Worm (Caenorhabditis elegans) whole organism, young adult: ENCODE measurements around the gene ced-13.

ENCODE experiments used
- F49E8.2 ChIP-seq: sonication (generic microtip); optimal IDR thresholded peaks from 3 replicates; lab custom pipeline; 2017; ENCODE audit warnings: missing genetic modification characterization, mild to moderate bottlenecking, missing compliant biosample characterization, antibody characterized with exemption, moderate library complexity; ENCODE audit not compliant: insufficient read depth
- F52B5.7 ChIP-seq: sonication (generic microtip); optimal IDR thresholded peaks from 2 replicates; lab custom pipeline; 2016; ENCODE audit warnings: mild to moderate bottlenecking, missing genetic modification characterization, missing compliant biosample characterization
- F55B11.4 ChIP-seq: sonication (generic microtip); optimal IDR thresholded peaks from 2 replicates; lab custom pipeline; 2016; ENCODE audit warnings: missing compliant biosample characterization, missing genetic modification characterization, borderline replicate concordance; ENCODE audit not compliant: insufficient read depth
- F57A8.1 ChIP-seq: fragments of 200-800 bp; sonication (Bioruptor generic); optimal IDR thresholded peaks from 2 replicates; lab custom pipeline; 2018; ENCODE audit warnings: mild to moderate bottlenecking, missing genetic modification characterization, moderate library complexity, missing compliant biosample characterization
- F57C9.4 ChIP-seq: sonication (generic microtip); optimal IDR thresholded peaks from 2 replicates; lab custom pipeline; 2017; ENCODE audit warnings: mild to moderate bottlenecking, missing genetic modification characterization, missing compliant biosample characterization
- K12H6.12 ChIP-seq: fragments of 200-800 bp; sonication (Bioruptor generic); optimal IDR thresholded peaks from 2 replicates; lab custom pipeline; 2018; ENCODE audit warnings: mild to moderate bottlenecking, missing genetic modification characterization, missing compliant biosample characterization
- Y53F4B.3 ChIP-seq: fragments of 200-800 bp; sonication (Bioruptor generic); IDR thresholded peaks from 2 replicates; pipeline ENCODE4 v1.3.6; 2022; ENCODE audit warnings: missing genetic modification reagents, missing genetic modification characterization, missing compliant biosample characterization
- Y56A3A.18 ChIP-seq: fragments of 200-800 bp; sonication (Bioruptor generic); IDR thresholded peaks from 2 replicates; pipeline ENCODE4 v1.3.6; 2022; ENCODE audit warnings: missing genetic modification reagents, missing genetic modification characterization, missing compliant biosample characterization
- Y67H2A.10 ChIP-seq: fragments of 200-800 bp; sonication (Bioruptor generic); conservative IDR thresholded peaks from 2 replicates; pipeline ENCODE4 v1.3.6; 2022; ENCODE audit warnings: missing genetic modification reagents, missing genetic modification characterization, missing compliant biosample characterization
- akir-1 ChIP-seq: fragments of 200-800 bp; sonication (Bioruptor generic); optimal IDR thresholded peaks from 2 replicates; lab custom pipeline; 2018; ENCODE audit warnings: mild to moderate bottlenecking, missing genetic modification characterization, moderate library complexity, missing compliant biosample characterization
- ama-1 ChIP-seq, 3 experiments: fragments of 150-350 bp in 1 of 3; sonication (generic microtip) in 2 of 3; optimal IDR thresholded peaks; 2 replicates each; lab custom pipeline; 2014 to 2018; ENCODE audit warnings: missing biosample characterization in 2 of 3, missing genetic modification characterization in 2 of 3, missing genetic modification reagents in 2 of 3
- atf-7 ChIP-seq: sonication (generic microtip); optimal IDR thresholded peaks from 2 replicates; lab custom pipeline; 2017; ENCODE audit warnings: mild to moderate bottlenecking, missing genetic modification characterization, missing compliant biosample characterization
- attf-5 ChIP-seq: fragments of 200-800 bp; sonication (Bioruptor generic); optimal IDR thresholded peaks from 2 replicates; lab custom pipeline; 2018; ENCODE audit warnings: mild to moderate bottlenecking, missing genetic modification characterization, missing compliant biosample characterization
- bed-1 ChIP-seq: fragments of 200-800 bp; sonication (Bioruptor generic); IDR thresholded peaks from 2 replicates; pipeline ENCODE4 v1.3.6; 2022; ENCODE audit warnings: missing genetic modification reagents, missing genetic modification characterization, missing compliant biosample characterization
- bed-2 ChIP-seq: fragments of 200-800 bp; sonication (Bioruptor generic); IDR thresholded peaks from 2 replicates; pipeline ENCODE4 v1.3.6; 2022; ENCODE audit warnings: missing genetic modification reagents, missing genetic modification characterization, missing compliant biosample characterization
- ccch-3 ChIP-seq: fragments of 200-800 bp; sonication (Bioruptor generic); optimal IDR thresholded peaks from 2 replicates; lab custom pipeline; 2018; ENCODE audit warnings: mild to moderate bottlenecking, missing genetic modification characterization, missing compliant biosample characterization
- cebp-1 ChIP-seq, 2 experiments: fragments of 200-800 bp in 1 of 2; sonication (Bioruptor generic) in 1 of 2; sonication (generic microtip) in 1 of 2; IDR thresholded peaks in 1 of 2; optimal IDR thresholded peaks in 1 of 2; 2 replicates each; pipeline versions ENCODE4 v1.3.6 to Lab custom; 2017 to 2022; ENCODE audit warnings: missing compliant biosample characterization in 2 of 2, missing genetic modification characterization in 2 of 2, mild to moderate bottlenecking in 1 of 2, missing genetic modification reagents in 1 of 2, moderate library complexity in 1 of 2
- ceh-79 ChIP-seq: sonication (generic microtip); optimal IDR thresholded peaks from 2 replicates; lab custom pipeline; 2017; ENCODE audit warnings: mild to moderate bottlenecking, missing genetic modification characterization, missing compliant biosample characterization
- die-1 ChIP-seq: sonication (generic microtip); optimal IDR thresholded peaks from 2 replicates; lab custom pipeline; 2016; ENCODE audit warnings: missing genotype, mild to moderate bottlenecking, missing genetic modification characterization, missing compliant biosample characterization
- dox-1 ChIP-seq: fragments of 200-800 bp; sonication (Bioruptor generic); IDR thresholded peaks from 2 replicates; pipeline ENCODE4 v1.3.6; 2022; ENCODE audit warnings: missing genetic modification reagents, missing genetic modification characterization, missing compliant biosample characterization
- dpff-1 ChIP-seq: sonication (generic microtip); optimal IDR thresholded peaks from 2 replicates; lab custom pipeline; 2017; ENCODE audit warnings: mild to moderate bottlenecking, missing genetic modification characterization, missing compliant biosample characterization
- fkh-3 ChIP-seq: sonication (generic microtip); optimal IDR thresholded peaks from 2 replicates; lab custom pipeline; 2016; ENCODE audit warnings: mild to moderate bottlenecking, missing genetic modification characterization, missing compliant biosample characterization
- him-1 ChIP-seq: sonication (generic microtip); optimal IDR thresholded peaks from 2 replicates; lab custom pipeline; 2016; ENCODE audit warnings: missing genotype, missing genetic modification reagents, missing genetic modification characterization, missing compliant biosample characterization
- hlh-12 ChIP-seq: sonication (generic microtip); optimal IDR thresholded peaks from 2 replicates; lab custom pipeline; 2016; ENCODE audit warnings: missing genetic modification characterization, missing compliant biosample characterization
- hmg-20 ChIP-seq: fragments of 200-800 bp; sonication (Bioruptor generic); IDR thresholded peaks from 2 replicates; pipeline ENCODE4 v1.3.6; 2022; ENCODE audit warnings: missing genetic modification reagents, missing genetic modification characterization, missing compliant biosample characterization
- lag-1 ChIP-seq: fragments of 200-800 bp; sonication (Bioruptor generic); IDR thresholded peaks from 2 replicates; pipeline ENCODE4 v1.3.6; 2022; ENCODE audit warnings: missing genetic modification reagents, missing genetic modification characterization, missing compliant biosample characterization
- lsl-1 ChIP-seq: fragments of 200-800 bp; sonication (Bioruptor generic); optimal IDR thresholded peaks from 2 replicates; lab custom pipeline; 2018; ENCODE audit warnings: mild to moderate bottlenecking, missing genetic modification characterization, moderate library complexity, missing compliant biosample characterization
- madf-6 ChIP-seq: fragments of 200-800 bp; sonication (Bioruptor generic); IDR thresholded peaks from 2 replicates; pipeline ENCODE4 v1.3.6; 2022; ENCODE audit warnings: missing genetic modification reagents, missing genetic modification characterization, missing compliant biosample characterization
- nfyb-1 ChIP-seq: fragments of 200-800 bp; sonication (Bioruptor generic); IDR thresholded peaks from 2 replicates; pipeline ENCODE4 v1.3.6; 2022; ENCODE audit warnings: missing genetic modification reagents, missing genetic modification characterization, missing compliant biosample characterization
- nhr-120 ChIP-seq: fragments of 200-800 bp; sonication (Bioruptor generic); IDR thresholded peaks from 2 replicates; pipeline ENCODE4 v1.3.6; 2022; ENCODE audit warnings: missing genetic modification characterization, missing compliant biosample characterization
- nhr-179 ChIP-seq: sonication (generic microtip); optimal IDR thresholded peaks from 2 replicates; lab custom pipeline; 2016; ENCODE audit warnings: mild to moderate bottlenecking, missing genetic modification characterization, missing compliant biosample characterization
- nhr-90 ChIP-seq: sonication (generic microtip); optimal IDR thresholded peaks from 2 replicates; lab custom pipeline; 2016; ENCODE audit warnings: missing genotype, mild to moderate bottlenecking, missing genetic modification characterization, missing compliant biosample characterization
- repo-1 ChIP-seq: sonication (generic microtip); optimal IDR thresholded peaks from 2 replicates; lab custom pipeline; 2017; ENCODE audit warnings: mild to moderate bottlenecking, missing genetic modification characterization, missing compliant biosample characterization
- sdz-38 ChIP-seq: sonication (generic microtip); optimal IDR thresholded peaks from 2 replicates; lab custom pipeline; 2016; ENCODE audit warnings: missing genotype, missing genetic modification characterization, missing compliant biosample characterization
- sptf-2 ChIP-seq: fragments of 200-800 bp; sonication (Bioruptor generic); optimal IDR thresholded peaks from 2 replicates; lab custom pipeline; 2018; ENCODE audit warnings: mild to moderate bottlenecking, missing genetic modification characterization, missing compliant biosample characterization
- tbx-9 ChIP-seq: sonication (generic microtip); optimal IDR thresholded peaks from 2 replicates; lab custom pipeline; 2016; ENCODE audit warnings: borderline replicate concordance, missing genetic modification characterization, inconsistent platforms, missing compliant biosample characterization
- unc-130 ChIP-seq: sonication (generic microtip); optimal IDR thresholded peaks from 2 replicates; lab custom pipeline; 2016; ENCODE audit warnings: missing genetic modification reagents, missing genetic modification characterization, missing compliant biosample characterization
- zim-3 ChIP-seq: sonication (generic microtip); optimal IDR thresholded peaks from 2 replicates; lab custom pipeline; 2017; ENCODE audit warnings: mild to moderate bottlenecking, missing genetic modification characterization, moderate library complexity, missing compliant biosample characterization

The ced-13 gene

ce11 chrX:8270971-8271553 lies 28.4 kb downstream of the ced-13 start, which contains the start of gene cutl-29:
Gene cutl-29 (minus strand): TSS chrX:8271021.
- TF ChIP-seq sptf-2 (GFP tag; lab: Kevin White, UChicago) (no peak), madf-6 (no peak), bed-2 (GFP tag; lab: Robert Waterston, UW) (no peak), fkh-3 (no peak), hmg-20 (no peak), ama-1 (optimal IDR thresholded peaks at IDR 0.05; lab: Kevin White, UChicago) (no peak), ama-1 (GFP tag; optimal IDR thresholded peaks at IDR 0.05; lab: Kevin White, UChicago) (no peak), F57C9.4 (tag; lab: Kevin White, UChicago) (no peak), akir-1 (no peak), dox-1 (GFP tag; lab: Robert Waterston, UW) (no peak), dpff-1 (tag; lab: Kevin White, UChicago) (no peak), Y67H2A.10 (GFP tag; lab: Robert Waterston, UW) (no peak), zim-3 (tag; lab: Kevin White, UChicago) (no peak), nhr-179 (no peak), ccch-3 (no peak), bed-1 (GFP tag; lab: Robert Waterston, UW) (no peak)

DNA sequence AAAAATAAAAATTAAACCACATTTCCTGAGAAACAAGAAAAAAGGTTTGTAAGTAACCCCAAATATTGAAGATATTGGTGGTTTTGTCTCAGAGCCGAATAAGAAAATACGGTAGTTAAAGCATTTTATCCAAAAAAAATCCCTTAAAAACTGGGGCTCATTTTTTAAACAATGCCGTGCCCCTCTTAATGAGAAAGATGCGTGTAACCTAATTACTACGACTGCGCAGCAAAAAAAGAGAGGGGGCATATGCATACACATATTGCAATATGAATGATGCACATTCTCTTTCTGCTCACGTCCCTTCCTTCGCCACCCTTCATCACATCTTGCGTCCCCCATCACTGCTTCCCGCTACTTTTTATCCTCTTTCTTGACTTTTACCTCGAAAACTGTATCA lies 31.4 kb downstream of the ced-13 start:
- TF ChIP-seq atf-7 (tag; lab: Kevin White, UChicago): no peak

DNA sequence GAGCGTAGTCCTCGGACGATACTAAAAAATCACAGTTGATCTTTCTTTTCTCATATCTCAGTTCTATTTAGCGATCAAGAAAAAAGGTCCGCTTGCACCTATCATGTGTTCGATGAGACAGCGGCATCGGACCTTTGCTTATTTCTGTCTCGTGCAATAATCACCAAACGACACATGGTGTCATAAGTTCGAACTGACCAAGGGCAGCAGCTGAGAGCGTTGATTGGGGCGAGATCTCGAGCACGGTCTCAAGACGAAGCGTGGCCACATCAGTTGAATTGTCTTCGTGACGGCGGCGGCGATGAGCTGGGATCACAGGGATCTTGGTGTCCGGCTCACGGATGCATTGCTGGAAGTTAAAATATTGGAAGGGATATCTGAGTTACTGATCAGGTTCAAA lies 36.7 kb downstream of the ced-13 start:
- TF ChIP-seq die-1: no peak
- no peak for TF ChIP-seq sdz-38
- no peak for TF ChIP-seq Y56A3A.18 (GFP tag; lab: Robert Waterston, UW)
- no peak for TF ChIP-seq Y53F4B.3 (GFP tag; lab: Robert Waterston, UW)
- no peak for TF ChIP-seq F52B5.7 (tag; lab: Kevin White, UChicago)
- no peak for TF ChIP-seq nhr-90
- no peak for TF ChIP-seq repo-1 (tag; lab: Kevin White, UChicago)
- TF ChIP-seq F55B11.4: no peak
- TF ChIP-seq nhr-120: no peak
- no peak for TF ChIP-seq lsl-1 (GFP tag; lab: Kevin White, UChicago)
- TF ChIP-seq attf-5: no peak
- TF ChIP-seq him-1: no peak
- TF ChIP-seq lag-1: no peak
- no peak for TF ChIP-seq sptf-2 (GFP tag; lab: Kevin White, UChicago)
- no peak for TF ChIP-seq F49E8.2 (tag; lab: Kevin White, UChicago)
- TF ChIP-seq, all 124 proteins: peak for 0

DNA sequence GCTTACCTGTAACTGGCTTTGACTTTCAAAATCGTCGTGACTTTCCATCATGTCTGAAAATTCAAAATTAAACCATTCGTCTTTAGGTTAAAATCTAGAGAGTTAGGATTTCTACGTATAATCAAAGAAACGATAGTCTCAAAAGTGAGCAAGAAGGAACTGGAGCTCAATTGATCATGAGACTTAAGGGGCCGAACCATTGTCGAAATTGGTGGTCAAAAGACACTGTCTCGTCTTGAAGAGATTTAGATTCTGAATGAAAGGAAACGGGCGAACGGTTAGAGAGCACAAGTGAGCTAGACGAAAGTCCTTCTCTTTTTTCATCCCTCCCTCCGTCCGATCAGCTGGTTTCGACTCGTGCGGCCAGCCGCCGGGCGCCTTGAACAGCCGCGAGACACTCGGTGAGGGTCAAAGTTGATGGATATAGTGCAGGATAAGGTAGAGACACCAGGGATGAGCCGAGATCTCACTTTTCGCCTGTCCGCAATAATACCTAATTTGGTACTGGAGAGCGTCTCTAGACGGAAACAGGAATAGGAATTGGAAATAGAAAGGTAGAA lies 38.2 kb downstream of the ced-13 start, which contains the start of gene M60.7:
Gene M60.7, minus strand, starts transcription at position 51 of the 560 bp plus-strand sequence.
- no peak for TF ChIP-seq unc-130
- TF ChIP-seq F57A8.1 (GFP tag; lab: Kevin White, UChicago): no peak
- TF ChIP-seq tbx-9 (tag; lab: Kevin White, UChicago): no peak

DNA sequence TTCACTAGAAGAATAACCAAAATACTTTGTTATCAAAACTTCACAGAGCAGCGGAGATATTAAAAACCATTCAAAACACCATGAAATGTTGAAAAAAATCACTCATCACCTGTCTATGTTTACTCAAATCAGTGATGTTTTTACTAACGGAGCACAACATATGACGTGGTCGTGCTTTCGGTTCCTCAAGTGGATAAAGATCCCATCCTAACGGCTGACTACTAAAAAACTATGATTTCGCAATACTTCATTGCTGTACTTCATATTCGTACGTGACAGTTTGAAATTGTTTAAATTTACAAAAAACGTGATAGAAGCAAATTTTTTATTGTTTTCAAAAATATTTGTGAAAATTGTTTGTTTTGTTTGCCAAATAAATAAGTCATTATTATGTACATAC lies 41.8 kb downstream of the ced-13 start:
- TF ChIP-seq hlh-12: no peak
- peak; percentile 39 for TF ChIP-seq K12H6.12
- TF ChIP-seq cebp-1 (GFP tag; IDR thresholded peaks at IDR 0.05; lab: Robert Waterston, UW): peak; percentile 87
- TF ChIP-seq cebp-1 (tag; optimal IDR thresholded peaks at IDR 0.05; lab: Kevin White, UChicago): peak; percentile 97
- TF ChIP-seq ceh-79 (tag; lab: Kevin White, UChicago): no peak
- TF ChIP-seq dox-1 (GFP tag; lab: Robert Waterston, UW): no peak
- TF ChIP-seq lsl-1 (GFP tag; lab: Kevin White, UChicago): no peak
- TF ChIP-seq nfyb-1 (GFP tag; lab: Robert Waterston, UW): 0 out of 2 replicates have a peak, but pooled peaks have one; percentile 13
